Worm (Caenorhabditis elegans) whole organism, L1 larva: ENCODE measurements around the gene tbc-20.

ENCODE experiments used
- C04F5.9 ChIP-seq: sonication (generic microtip); optimal IDR thresholded peaks from 2 replicates; lab custom pipeline; 2016; ENCODE audit warnings: missing genetic modification characterization, missing compliant biosample characterization
- C16A3.4 ChIP-seq: fragments of 150-350 bp; optimal IDR thresholded peaks from 2 replicates; lab custom pipeline; 2014; ENCODE audit warnings: missing biosample characterization, missing genetic modification characterization
- alr-1 ChIP-seq: fragments of 200-800 bp; sonication (Bioruptor generic); optimal IDR thresholded peaks from 2 replicates; lab custom pipeline; 2018; ENCODE audit warnings: borderline replicate concordance, mild to moderate bottlenecking, missing genetic modification characterization, missing compliant biosample characterization
- ceh-82 ChIP-seq, 3 experiments: fragments of 150-350 bp in 1 of 3; sonication (generic microtip) in 2 of 3; optimal IDR thresholded peaks; 2 replicates each; lab custom pipeline; 2014 to 2017; ENCODE audit warnings: missing biosample characterization in 3 of 3, missing genetic modification characterization in 3 of 3
- dpl-1 ChIP-seq, 3 experiments: fragments of 150-350 bp in 2 of 3; sonication (generic microtip) in 1 of 3; optimal IDR thresholded peaks; 2 replicates each; lab custom pipeline; 2014 to 2017; ENCODE audit warnings: missing biosample characterization in 3 of 3, missing genetic modification characterization in 3 of 3, missing genetic modification reagents in 3 of 3
- efl-1 ChIP-seq, 4 experiments: fragments of 150-350 bp; optimal IDR thresholded peaks in 3 of 4; peaks in 1 of 4; 1 replicate in 1 of 4; 2 replicates in 3 of 4; lab custom pipeline; 2014; ENCODE audit warnings: missing biosample characterization in 2 of 4, missing genetic modification characterization in 2 of 4, missing genetic modification reagents in 2 of 4
- egl-13 ChIP-seq: sonication (generic microtip); optimal IDR thresholded peaks from 2 replicates; lab custom pipeline; 2016; ENCODE audit warnings: missing genotype, missing genetic modification reagents, missing genetic modification characterization, missing compliant biosample characterization
- egl-27 ChIP-seq, 2 experiments: fragments of 150-350 bp in 1 of 2; sonication (generic microtip); optimal IDR thresholded peaks; 3 replicates each; lab custom pipeline; 2017 to 2018; ENCODE audit warnings: missing biosample characterization in 2 of 2, missing genetic modification characterization in 2 of 2, missing genetic modification reagents in 2 of 2
- elt-2 ChIP-seq: sonication (generic microtip); optimal IDR thresholded peaks from 2 replicates; lab custom pipeline; 2016; ENCODE audit warnings: missing genetic modification characterization, mild to moderate bottlenecking, inconsistent platforms, missing compliant biosample characterization, missing genetic modification reagents
- fkh-10 ChIP-seq: sonication (generic microtip); optimal IDR thresholded peaks from 2 replicates; lab custom pipeline; 2017; ENCODE audit warnings: missing biosample characterization, missing genetic modification reagents, missing genetic modification characterization
- fkh-8 ChIP-seq: sonication (generic microtip); optimal IDR thresholded peaks from 2 replicates; lab custom pipeline; 2016; ENCODE audit warnings: mild to moderate bottlenecking, missing genetic modification characterization, missing compliant biosample characterization
- fos-1 ChIP-seq: fragments of 150-350 bp; optimal IDR thresholded peaks from 2 replicates; lab custom pipeline; 2014; ENCODE audit warnings: missing biosample characterization, missing genetic modification characterization
- grh-1 ChIP-seq: fragments of 200-800 bp; sonication (Bioruptor generic); IDR thresholded peaks from 2 replicates; pipeline ENCODE4 v1.3.6; 2022; ENCODE audit warnings: missing genetic modification reagents, missing genetic modification characterization, missing compliant biosample characterization
- hlh-4 ChIP-seq: sonication (generic microtip); optimal IDR thresholded peaks from 2 replicates; lab custom pipeline; 2016; ENCODE audit warnings: mild to moderate bottlenecking, missing genetic modification characterization, missing compliant biosample characterization
- irx-1 ChIP-seq: sonication (generic microtip); optimal IDR thresholded peaks from 2 replicates; lab custom pipeline; 2016; ENCODE audit warnings: missing genetic modification characterization, missing compliant biosample characterization
- jun-1 ChIP-seq: fragments of 150-350 bp; optimal IDR thresholded peaks from 2 replicates; lab custom pipeline; 2014; ENCODE audit warnings: missing biosample characterization, missing genetic modification reagents, missing genetic modification characterization
- lin-14 ChIP-seq: fragments of 200-800 bp; sonication (Bioruptor generic); optimal IDR thresholded peaks from 2 replicates; lab custom pipeline; 2018; ENCODE audit warnings: mild to moderate bottlenecking, missing genetic modification characterization, moderate library complexity, missing compliant biosample characterization
- lin-35 ChIP-seq, 2 experiments: fragments of 150-350 bp; optimal IDR thresholded peaks; 2 replicates each; lab custom pipeline; 2014; ENCODE audit warnings: missing biosample characterization in 2 of 2, missing genetic modification characterization in 2 of 2, missing genetic modification reagents in 2 of 2
- lsy-2 ChIP-seq, 2 experiments: fragments of 150-350 bp; optimal IDR thresholded peaks; 2 replicates each; lab custom pipeline; 2014; ENCODE audit warnings: missing biosample characterization in 2 of 2, missing genetic modification characterization in 2 of 2
- mab-9 ChIP-seq: fragments of 200-800 bp; sonication (Bioruptor generic); IDR thresholded peaks from 2 replicates; pipeline ENCODE4 v1.3.6; 2022; ENCODE audit warnings: missing genetic modification reagents, missing genetic modification characterization, missing compliant biosample characterization
- mdl-1 ChIP-seq, 2 experiments: fragments of 150-350 bp; optimal IDR thresholded peaks; 2 replicates each; lab custom pipeline; 2014 to 2017; ENCODE audit warnings: missing biosample characterization in 2 of 2, missing genetic modification characterization in 2 of 2, inconsistent platforms in 1 of 2
- mep-1 ChIP-seq: fragments of 150-350 bp; optimal IDR thresholded peaks from 2 replicates; lab custom pipeline; 2014; ENCODE audit warnings: missing biosample characterization, missing genetic modification characterization
- nhr-47 ChIP-seq: sonication (generic microtip); optimal IDR thresholded peaks from 2 replicates; lab custom pipeline; 2016; ENCODE audit warnings: mild to moderate bottlenecking, missing genetic modification characterization, moderate library complexity, missing compliant biosample characterization
- nhr-71 ChIP-seq: sonication (generic microtip); optimal IDR thresholded peaks from 2 replicates; lab custom pipeline; 2016; ENCODE audit warnings: mild to moderate bottlenecking, missing genetic modification characterization, moderate library complexity, missing compliant biosample characterization
- nhr-76 ChIP-seq: sonication (generic microtip); optimal IDR thresholded peaks from 2 replicates; lab custom pipeline; 2017; ENCODE audit warnings: missing biosample characterization, missing genetic modification characterization
- nhr-77 ChIP-seq: fragments of 150-350 bp; optimal IDR thresholded peaks from 2 replicates; lab custom pipeline; 2014; ENCODE audit warnings: missing biosample characterization, missing genetic modification characterization
- nhr-84 ChIP-seq: sonication (generic microtip); optimal IDR thresholded peaks from 2 replicates; lab custom pipeline; 2017; ENCODE audit warnings: missing biosample characterization, missing genetic modification characterization
- nhr-90 ChIP-seq: sonication (generic microtip); optimal IDR thresholded peaks from 2 replicates; lab custom pipeline; 2016; ENCODE audit warnings: mild to moderate bottlenecking, missing genetic modification characterization, missing compliant biosample characterization; ENCODE audit not compliant: poor library complexity
- snpc-4 ChIP-seq: fragments of 150-350 bp; optimal IDR thresholded peaks from 2 replicates; lab custom pipeline; 2014; ENCODE audit warnings: missing biosample characterization, missing genetic modification characterization
- swsn-7 ChIP-seq: sonication (generic microtip); optimal IDR thresholded peaks from 2 replicates; lab custom pipeline; 2016; ENCODE audit warnings: missing genetic modification characterization, missing compliant biosample characterization
- tbx-2 ChIP-seq: sonication (generic microtip); optimal IDR thresholded peaks from 2 replicates; lab custom pipeline; 2016; ENCODE audit warnings: missing genetic modification characterization, missing compliant biosample characterization
- unc-30 ChIP-seq: sonication (generic microtip); optimal IDR thresholded peaks from 2 replicates; lab custom pipeline; 2017; ENCODE audit warnings: missing biosample characterization, missing genetic modification characterization
- unc-86 ChIP-seq: sonication (generic microtip); optimal IDR thresholded peaks from 2 replicates; lab custom pipeline; 2016; ENCODE audit warnings: missing genetic modification characterization, missing compliant biosample characterization
- ztf-11 ChIP-seq, 2 experiments: sonication (generic microtip); optimal IDR thresholded peaks; 2 replicates each; lab custom pipeline; 2016 to 2017; ENCODE audit warnings: missing genetic modification characterization in 2 of 2, missing biosample characterization in 1 of 2, missing compliant biosample characterization in 1 of 2
- ztf-4 ChIP-seq: fragments of 150-350 bp; optimal IDR thresholded peaks from 2 replicates; lab custom pipeline; 2014; ENCODE audit warnings: missing biosample characterization, missing genetic modification characterization

The tbc-20 gene

DNA sequence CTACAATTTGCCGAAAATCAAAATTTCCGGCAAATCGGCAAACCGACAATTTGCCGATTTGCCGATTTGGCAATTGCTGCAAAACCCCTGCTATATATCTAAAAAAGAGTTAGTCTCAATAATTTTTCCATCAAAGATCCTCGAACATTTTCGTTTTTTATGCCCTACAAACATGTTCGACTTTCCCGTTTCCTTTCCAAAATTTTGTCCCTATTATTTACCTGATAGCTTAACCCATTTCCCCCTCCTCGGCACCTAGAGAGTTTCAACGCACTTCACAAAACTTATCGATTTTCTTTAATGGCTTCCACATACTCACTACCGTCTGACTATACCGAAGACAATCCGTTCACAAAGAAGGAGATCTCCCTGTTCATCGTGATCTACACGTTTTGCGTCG, 10.4 kb downstream of the tbc-20 start, which contains the start of gene W01D2.6:
Gene W01D2.6 (plus strand): TSS at position 301 of the 400 bp plus-strand sequence.
- TF ChIP-seq nhr-77 (tag; lab: Kevin White, UChicago) (no peak), unc-30 (tag; lab: Kevin White, UChicago) (no peak), irx-1 (tag; lab: Kevin White, UChicago) (no peak), unc-86 (tag; lab: Kevin White, UChicago) (no peak), C04F5.9 (tag; lab: Kevin White, UChicago) (no peak), elt-2 (no peak), nhr-90 (tag; lab: Kevin White, UChicago) (no peak), ztf-11 (tag; optimal IDR thresholded peaks at IDR 0.05; lab: Kevin White, UChicago) (no peak), grh-1 (GFP tag; lab: Robert Waterston, UW) (no peak), ztf-4 (no peak), nhr-84 (tag; lab: Kevin White, UChicago) (no peak)

ce11 chrII:14810609-14811008, 12.3 kb downstream of the tbc-20 start:
- TF ChIP-seq alr-1 (tag; lab: Kevin White, UChicago) = no peak
- peak; percentile 42 to 45 for TF ChIP-seq efl-1 (optimal IDR thresholded peaks at IDR 0.05; lab: Kevin White, UChicago)
- TF ChIP-seq efl-1 (GFP tag; optimal IDR thresholded peaks at IDR 0.05 in 1 of 2; lab: Kevin White, UChicago) = peak; percentile 27 to 35
- peak in 1 of 3 experiments; percentile 62 for TF ChIP-seq dpl-1 (GFP tag; optimal IDR thresholded peaks at IDR 0.05; lab: Kevin White, UChicago)
- TF ChIP-seq nhr-76 (tag; lab: Kevin White, UChicago) = no peak
- TF ChIP-seq egl-27 (tag; optimal IDR thresholded peaks at IDR 0.05; lab: Kevin White, UChicago) = no peak
- peak; percentile 33 for TF ChIP-seq nhr-47
- no peak for TF ChIP-seq C04F5.9 (tag; lab: Kevin White, UChicago)
- TF ChIP-seq fkh-10 (GFP tag; lab: Kevin White, UChicago) = peak; percentile 58
- TF ChIP-seq snpc-4 (tag; lab: Kevin White, UChicago) = peak; percentile 26
- TF ChIP-seq tbx-2 (tag; lab: Kevin White, UChicago) = peak; percentile 9
- peak; percentile 61 for TF ChIP-seq egl-13 (tag; lab: Kevin White, UChicago)
- peak; percentile 81 for TF ChIP-seq lin-14 (GFP tag; lab: Kevin White, UChicago)
- TF ChIP-seq swsn-7 = peak; percentile 38
- peak; percentile 71 for TF ChIP-seq nhr-77 (tag; lab: Kevin White, UChicago)
- TF ChIP-seq ceh-82 (tag; optimal IDR thresholded peaks at IDR 0.05; lab: Kevin White, UChicago) = peak in 1 of 3 experiments; percentile 43
- peak; percentile 33 for TF ChIP-seq nhr-71 (tag; lab: Kevin White, UChicago)
- TF ChIP-seq C16A3.4 = no peak
- peak; percentile 27 for TF ChIP-seq fkh-8
- peak in 1 of 2 experiments; percentile 42 for TF ChIP-seq mdl-1 (tag; optimal IDR thresholded peaks at IDR 0.05; lab: Kevin White, UChicago)
- no peak for TF ChIP-seq fos-1
- peak in 1 of 2 experiments; percentile 36 for TF ChIP-seq lsy-2 (tag; optimal IDR thresholded peaks at IDR 0.05; lab: Kevin White, UChicago)
- peak; percentile 7 for TF ChIP-seq unc-86 (tag; lab: Kevin White, UChicago)

- TF ChIP-seq lin-35 (GFP tag; optimal IDR thresholded peaks at IDR 0.05; lab: Kevin White, UChicago) (peak in 1 of 2 experiments; percentile 27), mab-9 (GFP tag; lab: Robert Waterston, UW) (no peak), elt-2 (peak; percentile 7), lin-14 (GFP tag; lab: Kevin White, UChicago) (peak; percentile 44), jun-1 (tag; lab: Kevin White, UChicago) (peak; percentile 23)
Observed at ce11 chrII:14811472-14811871, 13.2 kb downstream of the tbc-20 start.

DNA sequence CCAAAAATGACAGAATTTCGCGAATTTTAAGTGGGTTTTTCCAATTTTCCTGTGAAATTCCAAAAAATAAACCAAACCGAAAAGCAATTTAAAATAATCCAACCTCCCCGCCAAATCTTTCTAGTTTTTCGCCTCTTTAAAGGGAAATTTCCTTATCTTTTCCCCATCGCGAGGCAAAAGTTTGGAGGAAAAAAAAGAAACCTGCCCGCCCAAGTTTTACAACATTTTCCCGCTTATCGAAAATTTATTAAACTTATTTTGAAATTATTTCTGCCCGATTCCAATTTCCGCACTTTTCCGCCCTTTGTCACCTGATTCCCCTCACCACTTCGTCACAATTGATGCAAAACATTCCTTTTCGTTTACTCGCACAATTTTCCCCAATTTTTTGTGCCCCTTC, 14.0 kb downstream of the tbc-20 start, which contains the start of gene osta-3:
Gene osta-3 (plus strand): TSS at position 301 of the 400 bp plus-strand sequence.
- peak; percentile 3 for TF ChIP-seq nhr-77 (tag; lab: Kevin White, UChicago)
- TF ChIP-seq elt-2 = no peak
- TF ChIP-seq hlh-4 (tag; lab: Kevin White, UChicago) = no peak
- TF ChIP-seq lin-14 (GFP tag; lab: Kevin White, UChicago) = peak; percentile 11
- no peak for TF ChIP-seq efl-1 (optimal IDR thresholded peaks at IDR 0.05; lab: Kevin White, UChicago)
- TF ChIP-seq efl-1 (GFP tag; optimal IDR thresholded peaks at IDR 0.05 in 1 of 2; lab: Kevin White, UChicago) = peak in 1 of 2 experiments; percentile 21
- no peak for TF ChIP-seq mep-1 (tag; lab: Kevin White, UChicago)
